Worm (Caenorhabditis elegans): ENCODE results near the gene swt-3.

The swt-3 gene

ce11 chrIV:10810820-10811219 is 30.3 kb upstream of the swt-3 start (continued):
- no peak for TF ChIP-seq ceh-63 (GFP tag; optimal IDR thresholded peaks at IDR 0.05)
- no peak for TF ChIP-seq C16A3.4 (tag; optimal IDR thresholded peaks at IDR 0.05)
- TF ChIP-seq vab-15 (tag; optimal IDR thresholded peaks at IDR 0.05) = no peak
- no peak for TF ChIP-seq swsn-7 (tag; optimal IDR thresholded peaks at IDR 0.05)
- TF ChIP-seq skn-1 (tag; optimal IDR thresholded peaks at IDR 0.05) = no peak
- no peak for TF ChIP-seq fkh-10 (GFP tag; optimal IDR thresholded peaks at IDR 0.05)
- TF ChIP-seq grh-1 (GFP tag; IDR thresholded peaks at IDR 0.05) = no peak
- no peak for TF ChIP-seq dsc-1 (tag; optimal IDR thresholded peaks at IDR 0.05)
- no peak for TF ChIP-seq ztf-4 (tag; optimal IDR thresholded peaks at IDR 0.05)
- no peak for TF ChIP-seq rnt-1 (tag; optimal IDR thresholded peaks at IDR 0.05)
- no peak for TF ChIP-seq snu-23 (GFP tag; optimal IDR thresholded peaks at IDR 0.05)
- TF ChIP-seq nhr-12 (tag; optimal IDR thresholded peaks at IDR 0.05) = no peak
- no peak for TF ChIP-seq lin-39 (tag; optimal IDR thresholded peaks at IDR 0.05)

- TF ChIP-seq nhr-71 (tag; optimal IDR thresholded peaks at IDR 0.05) (no peak), nhr-19 (GFP tag; conservative IDR thresholded peaks at IDR 0.05) (no peak), fkh-4 (tag; optimal IDR thresholded peaks at IDR 0.05; ENCODE audit: borderline replicate concordance) (peak; percentile 73), dsc-1 (tag; optimal IDR thresholded peaks at IDR 0.05) (peak; percentile 84)
These were observed 23.5 kb upstream of the swt-3 start for ce11 chrIV:10803973-10804372.

ce11 chrIV:10799354-10799753 is 18.9 kb upstream of the swt-3 start, which contains the start of gene zipt-2.1:
TSS of gene zipt-2.1 (plus strand) at chrIV:10799654.
- TF ChIP-seq egl-13 (tag; optimal IDR thresholded peaks at IDR 0.05) (no peak), tbx-2 (tag; optimal IDR thresholded peaks at IDR 0.05) (no peak), mdl-1 (tag; optimal IDR thresholded peaks at IDR 0.05) (no peak), aha-1 (tag; optimal IDR thresholded peaks at IDR 0.05) (no peak), elt-3 (tag; optimal IDR thresholded peaks at IDR 0.05) (no peak), Y116A8C.19 (tag; optimal IDR thresholded peaks at IDR 0.05; ENCODE audit: borderline replicate concordance) (no peak), nhr-20 (tag; optimal IDR thresholded peaks at IDR 0.05) (no peak), lin-13 (GFP tag; optimal IDR thresholded peaks at IDR 0.05) (no peak), ceh-8 (GFP tag; optimal IDR thresholded peaks at IDR 0.05) (no peak), C16A3.4 (tag; optimal IDR thresholded peaks at IDR 0.05) (no peak), ceh-82 (tag; optimal IDR thresholded peaks at IDR 0.05) (no peak), nhr-90 (tag; optimal IDR thresholded peaks at IDR 0.05; ENCODE audit: poor library complexity) (no peak), fkh-8 (tag; optimal IDR thresholded peaks at IDR 0.05) (no peak), nhr-28 (tag; optimal IDR thresholded peaks at IDR 0.05) (no peak)

ce11 chrIV:10798604-10799003 is 18.1 kb upstream of the swt-3 start:
- TF ChIP-seq efl-1 (optimal IDR thresholded peaks at IDR 0.05) = no peak
- TF ChIP-seq efl-1 (GFP tag; optimal IDR thresholded peaks at IDR 0.05 in 1 of 2) = peak in 1 of 2 experiments; percentile 78
- no peak for TF ChIP-seq unc-30 (tag; optimal IDR thresholded peaks at IDR 0.05)

ce11 chrIV:10796707-10797106 is 16.2 kb upstream of the swt-3 start:
- TF ChIP-seq elt-2 (tag; optimal IDR thresholded peaks at IDR 0.05) (peak; percentile 64), sup-37 (GFP tag; optimal IDR thresholded peaks at IDR 0.05) (no peak)

- TF ChIP-seq lsy-2 (tag; optimal IDR thresholded peaks at IDR 0.05) = no peak
- TF ChIP-seq lin-35 (GFP tag; optimal IDR thresholded peaks at IDR 0.05) = peak in 1 of 2 experiments; percentile 24
- TF ChIP-seq isw-1 (GFP tag; IDR thresholded peaks at IDR 0.05) = no peak
- TF ChIP-seq elt-2 (tag; optimal IDR thresholded peaks at IDR 0.05) = peak; percentile 67
- peak; percentile 1 for TF ChIP-seq lin-14 (GFP tag; optimal IDR thresholded peaks at IDR 0.05)
- no peak for TF ChIP-seq Y116A8C.19 (tag; optimal IDR thresholded peaks at IDR 0.05; ENCODE audit: borderline replicate concordance)
- no peak for TF ChIP-seq tbx-2 (tag; optimal IDR thresholded peaks at IDR 0.05)
- TF ChIP-seq hpl-2 (GFP tag; optimal IDR thresholded peaks at IDR 0.05) = no peak
- no peak for TF ChIP-seq alr-1 (tag; optimal IDR thresholded peaks at IDR 0.05; ENCODE audit: borderline replicate concordance)
- TF ChIP-seq pqm-1 (tag; optimal IDR thresholded peaks at IDR 0.05) = no peak
- TF ChIP-seq pag-3 (tag; optimal IDR thresholded peaks at IDR 0.05; ENCODE audit: borderline replicate concordance, insufficient read depth) = no peak
- TF ChIP-seq mep-1 (tag; optimal IDR thresholded peaks at IDR 0.05) = no peak
- no peak for TF ChIP-seq ets-5 (GFP tag; IDR thresholded peaks at IDR 0.05)
- TF ChIP-seq snu-23 (GFP tag; optimal IDR thresholded peaks at IDR 0.05) = no peak
- TF ChIP-seq dsc-1 (tag; optimal IDR thresholded peaks at IDR 0.05) = no peak
- no peak for TF ChIP-seq mdl-1 (tag; optimal IDR thresholded peaks at IDR 0.05)
- no peak for TF ChIP-seq sox-4 (tag; optimal IDR thresholded peaks at IDR 0.05)
These were observed 15.2 kb upstream of the swt-3 start for ce11 chrIV:10795678-10796077.
